Worm (Caenorhabditis elegans) whole organism, L4 larva: ENCODE measurements around the gene srh-213.
A peak's percentile ranks its signal among the peaks of the same experiment; 100 is the strongest.

Source experiments
- R02D3.7 ChIP-seq: fragments of 150-350 bp; sonication (generic microtip); optimal IDR thresholded peaks from 3 replicates; lab custom pipeline; 2014; ENCODE audit warnings: missing biosample characterization, missing genetic modification characterization
- T26A8.4 ChIP-seq: fragments of 200-800 bp; sonication (Bioruptor generic); IDR thresholded peaks from 2 replicates; pipeline ENCODE4 v1.3.6; 2022; ENCODE audit warnings: missing genetic modification characterization, missing compliant biosample characterization
- Y105C5A.15 ChIP-seq: fragments of 200-800 bp; sonication (Bioruptor generic); IDR thresholded peaks from 2 replicates; pipeline ENCODE4 v1.3.6; 2022; ENCODE audit warnings: missing genetic modification characterization, missing compliant biosample characterization
- Y48G9A.11 ChIP-seq: fragments of 200-800 bp; sonication (Bioruptor generic); IDR thresholded peaks from 2 replicates; pipeline ENCODE4 v1.3.6; 2022; ENCODE audit warnings: missing genetic modification reagents, missing genetic modification characterization, missing compliant biosample characterization
- aha-1 ChIP-seq: fragments of 150-350 bp; peaks from one replicate; lab custom pipeline; 2014; ENCODE audit warnings: missing biosample characterization, missing genetic modification characterization
- aly-2 ChIP-seq: sonication (generic microtip); optimal IDR thresholded peaks from 2 replicates; lab custom pipeline; 2018; ENCODE audit warnings: missing biosample characterization, missing genetic modification characterization
- arid-1 ChIP-seq: fragments of 200-800 bp; sonication (Bioruptor generic); conservative IDR thresholded peaks from 2 replicates; pipeline ENCODE4 v1.3.6; 2022; ENCODE audit warnings: missing genetic modification reagents, missing genetic modification characterization, missing compliant biosample characterization
- ceh-32 ChIP-seq: sonication (generic microtip); optimal IDR thresholded peaks from 2 replicates; lab custom pipeline; 2016; ENCODE audit warnings: mild to moderate bottlenecking, missing genetic modification characterization, missing compliant biosample characterization; ENCODE audit not compliant: poor library complexity
- ceh-82 ChIP-seq: sonication (generic microtip); optimal IDR thresholded peaks from 2 replicates; lab custom pipeline; 2017; ENCODE audit warnings: missing biosample characterization, missing genetic modification characterization
- ctbp-1 ChIP-seq: fragments of 200-800 bp; sonication (Bioruptor generic); IDR thresholded peaks from 2 replicates; pipeline ENCODE4 v1.3.6; 2022; ENCODE audit warnings: missing genetic modification reagents, missing genetic modification characterization, missing compliant biosample characterization
- daf-19 ChIP-seq: fragments of 200-800 bp; sonication (Bioruptor generic); conservative IDR thresholded peaks from 2 replicates; pipeline ENCODE4 v1.3.6; 2022; ENCODE audit warnings: missing genetic modification characterization, missing compliant biosample characterization
- daf-8 ChIP-seq: fragments of 200-800 bp; sonication (Bioruptor generic); IDR thresholded peaks from 2 replicates; pipeline ENCODE4 v1.3.6; 2022; ENCODE audit warnings: missing genetic modification characterization, missing compliant biosample characterization
- dmd-6 ChIP-seq: fragments of 200-800 bp; sonication (Bioruptor generic); IDR thresholded peaks from 2 replicates; pipeline ENCODE4 v1.3.6; 2022; ENCODE audit warnings: missing genetic modification reagents, missing genetic modification characterization, missing compliant biosample characterization
- dmd-8 ChIP-seq: fragments of 200-800 bp; sonication (Bioruptor generic); IDR thresholded peaks from 2 replicates; pipeline ENCODE4 v1.3.6; 2022; ENCODE audit warnings: missing genetic modification characterization, missing compliant biosample characterization
- dmd-9 ChIP-seq: fragments of 200-800 bp; sonication (Bioruptor generic); IDR thresholded peaks from 2 replicates; pipeline ENCODE4 v1.3.6; 2022; ENCODE audit warnings: missing genetic modification reagents, missing genetic modification characterization, missing compliant biosample characterization
- dve-1 ChIP-seq: sonication (generic microtip); optimal IDR thresholded peaks from 2 replicates; lab custom pipeline; 2017; ENCODE audit warnings: antibody characterized with exemption, mild to moderate bottlenecking, missing genetic modification characterization, missing compliant biosample characterization; ENCODE audit not compliant: insufficient read depth
- egl-43 ChIP-seq: fragments of 200-800 bp; sonication (Bioruptor generic); IDR thresholded peaks from 2 replicates; pipeline ENCODE4 v1.3.6; 2022; ENCODE audit warnings: missing genetic modification reagents, missing genetic modification characterization, missing compliant biosample characterization
- gei-8 ChIP-seq: fragments of 200-800 bp; sonication (Bioruptor generic); optimal IDR thresholded peaks from 2 replicates; lab custom pipeline; 2018; ENCODE audit warnings: mild to moderate bottlenecking, missing genetic modification characterization, missing compliant biosample characterization
- hlh-11 ChIP-seq: fragments of 200-800 bp; sonication (Bioruptor generic); optimal IDR thresholded peaks from 2 replicates; lab custom pipeline; 2018; ENCODE audit warnings: mild to moderate bottlenecking, missing genetic modification characterization, missing compliant biosample characterization
- hmg-1.1 ChIP-seq: fragments of 200-800 bp; sonication (Bioruptor generic); IDR thresholded peaks from 2 replicates; pipeline ENCODE4 v1.3.6; 2022; ENCODE audit warnings: missing genetic modification reagents, missing genetic modification characterization, missing compliant biosample characterization
- lin-1 ChIP-seq: fragments of 200-800 bp; sonication (Bioruptor generic); IDR thresholded peaks from 2 replicates; pipeline ENCODE4 v1.3.6; 2022; ENCODE audit warnings: missing genetic modification reagents, missing genetic modification characterization, missing compliant biosample characterization
- lin-13 ChIP-seq: fragments of 150-350 bp; optimal IDR thresholded peaks from 2 replicates; lab custom pipeline; 2014; ENCODE audit warnings: missing biosample characterization, missing genetic modification reagents, missing genetic modification characterization
- lin-15B ChIP-seq: fragments of 150-350 bp; sonication (generic microtip); optimal IDR thresholded peaks from 3 replicates; lab custom pipeline; 2014; ENCODE audit warnings: missing biosample characterization, missing genetic modification characterization
- lin-38 ChIP-seq: fragments of 200-800 bp; sonication (Bioruptor generic); IDR thresholded peaks from 2 replicates; pipeline ENCODE4 v1.3.6; 2022; ENCODE audit warnings: missing genetic modification reagents, missing genetic modification characterization, missing compliant biosample characterization
- lin-39 ChIP-seq: fragments of 150-350 bp; optimal IDR thresholded peaks from 2 replicates; lab custom pipeline; 2014; ENCODE audit warnings: missing biosample characterization, missing genetic modification reagents, missing genetic modification characterization
- lsy-2 ChIP-seq, 2 experiments: fragments of 150-350 bp in 1 of 2; sonication (generic microtip) in 1 of 2; optimal IDR thresholded peaks; 2 replicates each; lab custom pipeline; 2014 to 2017; ENCODE audit warnings: missing biosample characterization in 2 of 2, missing genetic modification characterization in 2 of 2
- madf-5 ChIP-seq, 2 experiments: fragments of 200-800 bp; sonication (Bioruptor generic); IDR thresholded peaks; 2 replicates each; pipeline ENCODE4 v1.3.6; 2022; ENCODE audit warnings: missing compliant biosample characterization in 2 of 2, missing genetic modification characterization in 2 of 2
- mdl-1 ChIP-seq, 2 experiments: fragments of 150-350 bp in 1 of 2; sonication (generic microtip) in 1 of 2; optimal IDR thresholded peaks; 2 replicates each; lab custom pipeline; 2014 to 2017; ENCODE audit warnings: missing biosample characterization in 2 of 2, missing genetic modification characterization in 2 of 2
- mdt-29 ChIP-seq: fragments of 200-800 bp; sonication (Bioruptor generic); IDR thresholded peaks from 2 replicates; pipeline ENCODE4 v1.3.6; 2022; ENCODE audit warnings: missing genetic modification reagents, missing genetic modification characterization, missing compliant biosample characterization
- mxl-2 ChIP-seq: fragments of 200-800 bp; sonication (Bioruptor generic); conservative IDR thresholded peaks from 2 replicates; pipeline ENCODE4 v1.3.6; 2022; ENCODE audit warnings: missing genetic modification reagents, missing genetic modification characterization, missing compliant biosample characterization
- mxl-3 ChIP-seq: fragments of 200-800 bp; sonication (Bioruptor generic); optimal IDR thresholded peaks from 2 replicates; lab custom pipeline; 2018; ENCODE audit warnings: mild to moderate bottlenecking, missing genetic modification characterization, missing compliant biosample characterization
- nhr-10 ChIP-seq: fragments of 150-350 bp; optimal IDR thresholded peaks from 2 replicates; lab custom pipeline; 2014; ENCODE audit warnings: missing biosample characterization, missing genetic modification characterization
- nhr-111 ChIP-seq: fragments of 200-800 bp; sonication (Bioruptor generic); optimal IDR thresholded peaks from 2 replicates; lab custom pipeline; 2018; ENCODE audit warnings: mild to moderate bottlenecking, missing genetic modification characterization, missing compliant biosample characterization
- nhr-237 ChIP-seq: sonication (generic microtip); optimal IDR thresholded peaks from 2 replicates; lab custom pipeline; 2017; ENCODE audit warnings: missing biosample characterization, missing genetic modification characterization
- nhr-41 ChIP-seq: fragments of 200-800 bp; sonication (Bioruptor generic); IDR thresholded peaks from 2 replicates; pipeline ENCODE4 v1.3.6; 2022; ENCODE audit warnings: missing genetic modification reagents, missing genetic modification characterization, missing compliant biosample characterization
- nhr-6 ChIP-seq: fragments of 150-350 bp; optimal IDR thresholded peaks from 2 replicates; lab custom pipeline; 2014; ENCODE audit warnings: missing biosample characterization, missing genetic modification characterization
- pha-4 ChIP-seq, 2 experiments: fragments of 150-350 bp in 1 of 2; fragments of 200-800 bp in 1 of 2; sonication (Bioruptor generic) in 1 of 2; IDR thresholded peaks in 1 of 2; optimal IDR thresholded peaks in 1 of 2; 2 replicates each; pipeline versions ENCODE4 v1.3.6 to Lab custom; 2014 to 2022; ENCODE audit warnings: missing genetic modification characterization in 2 of 2, missing genetic modification reagents in 2 of 2, missing biosample characterization in 1 of 2, missing compliant biosample characterization in 1 of 2
- php-3 ChIP-seq: fragments of 200-800 bp; sonication (Bioruptor generic); IDR thresholded peaks from 2 replicates; pipeline ENCODE4 v1.3.6; 2022; ENCODE audit warnings: missing genetic modification reagents, missing genetic modification characterization, missing compliant biosample characterization
- rbr-2 ChIP-seq: sonication (generic microtip); optimal IDR thresholded peaks from 2 replicates; lab custom pipeline; 2016; ENCODE audit warnings: missing genotype, missing genetic modification characterization, missing compliant biosample characterization
- tra-1 ChIP-seq: fragments of 200-800 bp; sonication (Bioruptor generic); IDR thresholded peaks from 2 replicates; pipeline ENCODE4 v1.3.6; 2022; ENCODE audit warnings: missing genetic modification reagents, missing genetic modification characterization, missing compliant biosample characterization
- unc-39 ChIP-seq: sonication (generic microtip); optimal IDR thresholded peaks from 2 replicates; lab custom pipeline; 2017; ENCODE audit warnings: missing biosample characterization, missing genetic modification characterization
- vab-7 ChIP-seq: fragments of 200-800 bp; sonication (Bioruptor generic); IDR thresholded peaks from 2 replicates; pipeline ENCODE4 v1.3.6; 2022; ENCODE audit warnings: missing genetic modification reagents, missing genetic modification characterization, missing compliant biosample characterization
- zip-11 ChIP-seq: fragments of 200-800 bp; sonication (Bioruptor generic); IDR thresholded peaks from 2 replicates; pipeline ENCODE4 v1.3.6; 2022; ENCODE audit warnings: missing genetic modification characterization, missing compliant biosample characterization
- zip-2 ChIP-seq: fragments of 150-350 bp; optimal IDR thresholded peaks from 2 replicates; lab custom pipeline; 2014; ENCODE audit warnings: missing biosample characterization, missing genetic modification characterization
- ztf-11 ChIP-seq: fragments of 150-350 bp; optimal IDR thresholded peaks from 2 replicates; lab custom pipeline; 2014; ENCODE audit warnings: missing biosample characterization, missing genetic modification characterization
- ztf-7 ChIP-seq: fragments of 150-350 bp; optimal IDR thresholded peaks from 2 replicates; lab custom pipeline; 2014; ENCODE audit warnings: missing biosample characterization, missing genetic modification characterization

Gene srh-213

ce11 chrV:3588223-3588622 lies 6.6 kb downstream of the srh-213 start (continued):
- no peak for TF ChIP-seq pha-4 (GFP tag; IDR thresholded peaks at IDR 0.05; lab: Robert Waterston, UW)
- no peak for TF ChIP-seq pha-4 (tag; optimal IDR thresholded peaks at IDR 0.05; lab: Kevin White, UChicago)
- TF ChIP-seq nhr-6: no peak
- no peak for TF ChIP-seq ceh-32 (tag; lab: Kevin White, UChicago)
- TF ChIP-seq mdl-1 (tag; optimal IDR thresholded peaks at IDR 0.05; lab: Kevin White, UChicago): no peak
- no peak for TF ChIP-seq lin-15B (tag; lab: Kevin White, UChicago)
- TF ChIP-seq nhr-237 (tag; lab: Kevin White, UChicago): no peak
- TF ChIP-seq aha-1 (tag; lab: Kevin White, UChicago): no peak
- TF ChIP-seq arid-1 (GFP tag; lab: Robert Waterston, UW): 0 out of 2 replicates have a peak, but pooled peaks have one; percentile 36
- 0 out of 2 replicates have a peak, but pooled peaks have one; percentile 17 for TF ChIP-seq php-3 (GFP tag; lab: Robert Waterston, UW)
- TF ChIP-seq zip-2: no peak
- TF ChIP-seq rbr-2 (tag; lab: Kevin White, UChicago): no peak
- TF ChIP-seq vab-7 (GFP tag; lab: Robert Waterston, UW): peak; percentile 58; the same call in 1 of the 2 replicates
- TF ChIP-seq daf-8: no peak
- no peak for TF ChIP-seq ztf-11 (tag; lab: Kevin White, UChicago)
- peak; percentile 24 for TF ChIP-seq dmd-6
- TF ChIP-seq madf-5 (GFP tag; IDR thresholded peaks at IDR 0.05; lab: Robert Waterston, UW): peak in 1 of 2 experiments; percentile 63; a peak in 1 of 4 replicates
- TF ChIP-seq nhr-41: no peak
- TF ChIP-seq mdt-29: no peak
- TF ChIP-seq unc-39 (tag; lab: Kevin White, UChicago): no peak
- no peak for TF ChIP-seq gei-8 (GFP tag; lab: Kevin White, UChicago)
- TF ChIP-seq ceh-82: no peak
- peak; percentile 42 for TF ChIP-seq lin-13 (GFP tag; lab: Kevin White, UChicago)
- no peak for TF ChIP-seq nhr-111 (GFP tag; lab: Kevin White, UChicago)
- no peak for TF ChIP-seq ztf-7 (tag; lab: Kevin White, UChicago)
- 0 out of 2 replicates have a peak, but pooled peaks have one; percentile 18 for TF ChIP-seq Y105C5A.15 (GFP tag; lab: Robert Waterston, UW)
- TF ChIP-seq mxl-3 (GFP tag; lab: Kevin White, UChicago): no peak
- TF ChIP-seq R02D3.7 (tag; lab: Kevin White, UChicago): no peak
- no peak for TF ChIP-seq aly-2
- no peak for TF ChIP-seq nhr-10 (tag; lab: Kevin White, UChicago)
- 0 out of 2 replicates have a peak, but pooled peaks have one; percentile 49 for TF ChIP-seq mxl-2 (GFP tag; lab: Robert Waterston, UW)
- TF ChIP-seq dmd-9 (GFP tag; lab: Robert Waterston, UW): no peak
- TF ChIP-seq dve-1: no peak
- peak; percentile 70 for TF ChIP-seq Y48G9A.11 (GFP tag; lab: Robert Waterston, UW)
- TF ChIP-seq hlh-11 (tag; lab: Kevin White, UChicago): no peak
- peak in 1 of 2 experiments; percentile 22 for TF ChIP-seq lsy-2 (tag; optimal IDR thresholded peaks at IDR 0.05; lab: Kevin White, UChicago)
- TF ChIP-seq ctbp-1 (GFP tag; lab: Robert Waterston, UW): 0 out of 2 replicates have a peak, but pooled peaks have one; percentile 41
- peak; percentile 81 for TF ChIP-seq egl-43 (GFP tag; lab: Robert Waterston, UW)
- TF ChIP-seq lin-39 (tag; lab: Kevin White, UChicago): no peak
- peak; percentile 55; the same call in 1 of the 2 replicates for TF ChIP-seq tra-1 (GFP tag; lab: Robert Waterston, UW)
- peak; percentile 64 for TF ChIP-seq lin-38 (GFP tag; lab: Robert Waterston, UW)
- peak; percentile 63 for TF ChIP-seq T26A8.4 (GFP tag; lab: Robert Waterston, UW)
- peak; percentile 44; the same call in 1 of the 2 replicates for TF ChIP-seq hmg-1.1
- no peak for TF ChIP-seq zip-11
- TF ChIP-seq lin-1 (GFP tag; lab: Robert Waterston, UW): peak; percentile 51
- peak; percentile 84 for TF ChIP-seq dmd-8 (GFP tag; lab: Robert Waterston, UW)
- TF ChIP-seq daf-19 (GFP tag; lab: Robert Waterston, UW): no peak
